Worm (Caenorhabditis elegans) whole organism, late embryonic: ENCODE results near the gene C48B4.6.

ENCODE experiments used
- T23F11.4 ChIP-seq: fragments of 200-800 bp; sonication (Bioruptor generic); optimal IDR thresholded peaks from 2 replicates; lab custom pipeline; 2018; ENCODE audit warnings: mild to moderate bottlenecking, missing genetic modification characterization, missing compliant biosample characterization
- Y22D7AL.16 ChIP-seq: sonication (generic microtip); optimal IDR thresholded peaks from 2 replicates; lab custom pipeline; 2016; ENCODE audit warnings: missing genetic modification characterization, missing compliant biosample characterization
- ama-1 ChIP-seq: fragments of 150-350 bp; optimal IDR thresholded peaks from 2 replicates; lab custom pipeline; 2014
- ceh-18 ChIP-seq: sonication (generic microtip); optimal IDR thresholded peaks from 2 replicates; lab custom pipeline; 2016; ENCODE audit warnings: missing genetic modification characterization, missing compliant biosample characterization
- ceh-19 ChIP-seq: fragments of 200-800 bp; sonication (Bioruptor generic); optimal IDR thresholded peaks from 2 replicates; lab custom pipeline; 2018; ENCODE audit warnings: mild to moderate bottlenecking, missing genetic modification characterization, missing compliant biosample characterization
- ceh-2 ChIP-seq: sonication (generic microtip); optimal IDR thresholded peaks from 2 replicates; lab custom pipeline; 2016; ENCODE audit warnings: missing genotype, missing genetic modification characterization, missing compliant biosample characterization
- ceh-31 ChIP-seq: sonication (generic microtip); optimal IDR thresholded peaks from 2 replicates; lab custom pipeline; 2016; ENCODE audit warnings: missing genetic modification characterization, missing compliant biosample characterization
- ceh-48 ChIP-seq: sonication (generic microtip); optimal IDR thresholded peaks from 2 replicates; lab custom pipeline; 2016; ENCODE audit warnings: missing genetic modification characterization, inconsistent platforms, missing compliant biosample characterization
- elt-4 ChIP-seq: sonication (generic microtip); optimal IDR thresholded peaks from 2 replicates; lab custom pipeline; 2016; ENCODE audit warnings: missing genetic modification characterization, missing compliant biosample characterization
- eyg-1 ChIP-seq: sonication (generic microtip); optimal IDR thresholded peaks from 2 replicates; lab custom pipeline; 2016; ENCODE audit warnings: missing genotype, missing genetic modification characterization, missing compliant biosample characterization
- gmeb-2 ChIP-seq: sonication (generic microtip); optimal IDR thresholded peaks from 2 replicates; lab custom pipeline; 2016; ENCODE audit warnings: missing genetic modification characterization, inconsistent platforms, missing compliant biosample characterization
- hlh-15 ChIP-seq: sonication (generic microtip); optimal IDR thresholded peaks from 2 replicates; lab custom pipeline; 2016; ENCODE audit warnings: missing genetic modification characterization, missing compliant biosample characterization
- hlh-30 ChIP-seq: sonication (generic microtip); optimal IDR thresholded peaks from 2 replicates; lab custom pipeline; 2017; ENCODE audit warnings: antibody characterized with exemption, missing genetic modification characterization, missing compliant biosample characterization; ENCODE audit not compliant: insufficient read depth
- hlh-6 ChIP-seq: sonication (generic microtip); optimal IDR thresholded peaks from 2 replicates; lab custom pipeline; 2016; ENCODE audit warnings: missing genotype, missing genetic modification characterization, missing compliant biosample characterization
- hlh-8 ChIP-seq: sonication (generic microtip); optimal IDR thresholded peaks from 2 replicates; lab custom pipeline; 2016; ENCODE audit warnings: missing genotype, missing genetic modification characterization, missing compliant biosample characterization
- madf-2 ChIP-seq: sonication (generic microtip); optimal IDR thresholded peaks from 2 replicates; lab custom pipeline; 2017; ENCODE audit warnings: missing genetic modification characterization, missing compliant biosample characterization
- mec-3 ChIP-seq: sonication (generic microtip); optimal IDR thresholded peaks from 2 replicates; lab custom pipeline; 2016; ENCODE audit warnings: borderline replicate concordance, missing genetic modification characterization, missing compliant biosample characterization
- nfya-1 ChIP-seq: sonication (generic microtip); optimal IDR thresholded peaks from 2 replicates; lab custom pipeline; 2017; ENCODE audit warnings: missing genetic modification characterization, mild to moderate bottlenecking, missing compliant biosample characterization, antibody characterized with exemption, moderate library complexity
- nhr-11 ChIP-seq: fragments of 150-350 bp; optimal IDR thresholded peaks from 2 replicates; lab custom pipeline; 2014; ENCODE audit warnings: missing biosample characterization, missing genetic modification characterization
- nhr-232 ChIP-seq: sonication (generic microtip); optimal IDR thresholded peaks from 2 replicates; lab custom pipeline; 2016; ENCODE audit warnings: missing genetic modification characterization, missing compliant biosample characterization
- pag-3 ChIP-seq: sonication (generic microtip); optimal IDR thresholded peaks from 2 replicates; lab custom pipeline; 2016; ENCODE audit warnings: missing compliant biosample characterization, missing genetic modification characterization, borderline replicate concordance
- pat-9 ChIP-seq: fragments of 200-800 bp; sonication (Bioruptor generic); optimal IDR thresholded peaks from 2 replicates; lab custom pipeline; 2018; ENCODE audit warnings: mild to moderate bottlenecking, missing genetic modification characterization, moderate library complexity, missing compliant biosample characterization
- pha-2 ChIP-seq: sonication (generic microtip); optimal IDR thresholded peaks from 2 replicates; lab custom pipeline; 2017; ENCODE audit warnings: mild to moderate bottlenecking, missing genetic modification characterization, missing compliant biosample characterization
- pha-4 ChIP-seq: fragments of 150-350 bp; optimal IDR thresholded peaks from 2 replicates; lab custom pipeline; 2018; ENCODE audit warnings: missing biosample characterization, missing genetic modification reagents, missing genetic modification characterization
- pqm-1 ChIP-seq: sonication (generic microtip); optimal IDR thresholded peaks from 2 replicates; lab custom pipeline; 2016; ENCODE audit warnings: missing genetic modification characterization, missing compliant biosample characterization
- ref-2 ChIP-seq: sonication (generic microtip); optimal IDR thresholded peaks from 2 replicates; lab custom pipeline; 2016; ENCODE audit warnings: missing genetic modification characterization, missing compliant biosample characterization
- rnt-1 ChIP-seq: sonication (generic microtip); optimal IDR thresholded peaks from 2 replicates; lab custom pipeline; 2016; ENCODE audit warnings: missing genetic modification characterization, missing compliant biosample characterization
- sox-4 ChIP-seq: sonication (generic microtip); optimal IDR thresholded peaks from 2 replicates; lab custom pipeline; 2017; ENCODE audit warnings: mild to moderate bottlenecking, missing genetic modification characterization, inconsistent platforms, missing compliant biosample characterization
- syd-9 ChIP-seq: sonication (generic microtip); optimal IDR thresholded peaks from 2 replicates; lab custom pipeline; 2016; ENCODE audit warnings: mild to moderate bottlenecking, missing genetic modification characterization, moderate library complexity, missing compliant biosample characterization
- tbx-2 ChIP-seq: sonication (generic microtip); optimal IDR thresholded peaks from 2 replicates; lab custom pipeline; 2016; ENCODE audit warnings: missing genetic modification characterization, missing compliant biosample characterization
- unc-42 ChIP-seq: sonication (generic microtip); optimal IDR thresholded peaks from 2 replicates; lab custom pipeline; 2016; ENCODE audit warnings: missing genotype, missing genetic modification characterization, missing compliant biosample characterization
- unc-55 ChIP-seq: sonication (generic microtip); optimal IDR thresholded peaks from 2 replicates; lab custom pipeline; 2017; ENCODE audit warnings: missing biosample characterization, missing genetic modification reagents, missing genetic modification characterization
- ztf-16 ChIP-seq: sonication (generic microtip); optimal IDR thresholded peaks from 2 replicates; lab custom pipeline; 2017; ENCODE audit warnings: missing genetic modification characterization, missing compliant biosample characterization

Gene C48B4.6

ce11 chrIII:9546016-9546659 lies 12.2 kb downstream of the C48B4.6 start, which contains the start of gene unc-16 (continued):
- TF ChIP-seq ama-1 (lab: Kevin White, UChicago) (peak; percentile 1), Y22D7AL.16 (tag; lab: Kevin White, UChicago) (no peak), ref-2 (tag; lab: Kevin White, UChicago) (peak; percentile 25), rnt-1 (peak; percentile 36), ztf-16 (peak; percentile 56), pha-4 (peak; percentile 78), eyg-1 (tag; lab: Kevin White, UChicago) (no peak)

ce11 chrIII:9544820-9545219 lies 13.5 kb downstream of the C48B4.6 start, which contains the start of gene ZK1098.12:
TSS of gene ZK1098.12 (plus strand) at chrIII:9545120.
- no peak for TF ChIP-seq elt-4 (tag; lab: Kevin White, UChicago)
- TF ChIP-seq, all 69 proteins: peak for 0

- TF ChIP-seq pqm-1 (tag; lab: Kevin White, UChicago), result no peak
- no peak for TF ChIP-seq T23F11.4
Observed at ce11 chrIII:9544125-9544524, 14.2 kb downstream of the C48B4.6 start, which contains the start of gene ZK1098.9. TSS of gene ZK1098.9 (plus strand) at chrIII:9544425.

- TF ChIP-seq unc-42 (tag; lab: Kevin White, UChicago) (peak; percentile 25), pha-2 (no peak)
Observed at ce11 chrIII:9542816-9543215, 15.5 kb downstream of the C48B4.6 start, which contains the start of gene eif-2Balpha. TSS of gene eif-2Balpha (plus strand) at chrIII:9543119.

- TF ChIP-seq ceh-31 (tag; lab: Kevin White, UChicago) (no peak), hlh-6 (no peak), ref-2 (tag; lab: Kevin White, UChicago) (no peak), ceh-18 (no peak), hlh-15 (no peak), nhr-232 (tag; lab: Kevin White, UChicago) (no peak), mec-3 (tag; lab: Kevin White, UChicago) (no peak), ceh-2 (tag; lab: Kevin White, UChicago) (no peak)
Observed at ce11 chrIII:9542280-9542679, 16.1 kb downstream of the C48B4.6 start, which contains the start of gene mut-7. TSS of gene mut-7 (minus strand) at chrIII:9542380.

ce11 chrIII:9538655-9539155 lies 19.7 kb downstream of the C48B4.6 start, which contains the start of gene ZK1098.3:
TSS of gene ZK1098.3 (minus strand) at chrIII:9538705.
- peak; percentile 2 for TF ChIP-seq unc-55 (GFP tag; lab: Kevin White, UChicago)
- TF ChIP-seq ceh-48, result peak; percentile 84
- no peak for TF ChIP-seq nfya-1 (tag; lab: Kevin White, UChicago)

- TF ChIP-seq ama-1 (lab: Kevin White, UChicago), result no peak
- TF ChIP-seq ceh-48, result peak; percentile 76
- TF ChIP-seq pag-3, result no peak
- no peak for TF ChIP-seq tbx-2
- TF ChIP-seq sox-4 (tag; lab: Kevin White, UChicago), result no peak
- TF ChIP-seq mec-3 (tag; lab: Kevin White, UChicago), result no peak
- TF ChIP-seq hlh-8 (tag; lab: Kevin White, UChicago), result no peak
Observed at ce11 chrIII:9528824-9529223, 29.5 kb downstream of the C48B4.6 start, which contains the start of gene ZK1098.2. TSS of gene ZK1098.2 (plus strand) at chrIII:9529159.

- TF ChIP-seq hlh-30 (tag; lab: Kevin White, UChicago) (no peak), madf-2 (tag; lab: Kevin White, UChicago) (no peak), gmeb-2 (tag; lab: Kevin White, UChicago) (no peak), nhr-11 (no peak), pat-9 (tag; lab: Kevin White, UChicago) (no peak), T23F11.4 (no peak), syd-9 (tag; lab: Kevin White, UChicago) (no peak), tbx-2 (no peak), elt-4 (tag; lab: Kevin White, UChicago) (no peak), ceh-19 (GFP tag; lab: Kevin White, UChicago) (no peak)
Observed at ce11 chrIII:9526851-9527250, 31.5 kb downstream of the C48B4.6 start, which contains the start of gene ZK1098.6. TSS of gene ZK1098.6 (plus strand) at chrIII:9527151.
